Worm (Caenorhabditis elegans): ENCODE data around the gene zfp-2.

The zfp-2 gene

ce11 chrII:9553179-9553578, 4.3 kb upstream of the zfp-2 start, which contains the start of gene F35H8.1:
Gene F35H8.1 (minus strand): TSS chrII:9553279.
- TF ChIP-seq ceh-14 (tag; optimal IDR thresholded peaks at IDR 0.05) (no peak), tbx-2 (tag; optimal IDR thresholded peaks at IDR 0.05) (no peak), pax-1 (tag; optimal IDR thresholded peaks at IDR 0.05) (no peak), sdc-2 (tag; optimal IDR thresholded peaks at IDR 0.05) (no peak), pag-3 (tag; optimal IDR thresholded peaks at IDR 0.05; ENCODE audit: borderline replicate concordance) (no peak), unc-3 (GFP tag; conservative IDR thresholded peaks at IDR 0.05) (no peak), unc-3 (tag; optimal IDR thresholded peaks at IDR 0.05) (no peak), nhr-11 (tag; optimal IDR thresholded peaks at IDR 0.05) (no peak), T23F11.4 (GFP tag; optimal IDR thresholded peaks at IDR 0.05) (no peak), C38D4.7 (GFP tag; optimal IDR thresholded peaks at IDR 0.05) (no peak)

- TF ChIP-seq hlh-30 (tag; optimal IDR thresholded peaks at IDR 0.05; ENCODE audit: insufficient read depth) (no peak), ceh-45 (GFP tag; IDR thresholded peaks at IDR 0.05) (no peak), tbx-7 (tag; optimal IDR thresholded peaks at IDR 0.05) (no peak), sox-2 (GFP tag; IDR thresholded peaks at IDR 0.05) (no peak), madf-2 (tag; optimal IDR thresholded peaks at IDR 0.05) (no peak), lim-6 (tag; optimal IDR thresholded peaks at IDR 0.05) (no peak), unc-86 (tag; optimal IDR thresholded peaks at IDR 0.05) (no peak), dmd-4 (tag; optimal IDR thresholded peaks at IDR 0.05; ENCODE audit: borderline replicate concordance) (no peak), ama-1 (optimal IDR thresholded peaks at IDR 0.05) (no peak), hlh-8 (tag; optimal IDR thresholded peaks at IDR 0.05) (no peak), elt-2 (tag; optimal IDR thresholded peaks at IDR 0.05) (no peak), nfya-1 (tag; optimal IDR thresholded peaks at IDR 0.05) (no peak), ceh-19 (GFP tag; optimal IDR thresholded peaks at IDR 0.05) (no peak), gmeb-2 (tag; optimal IDR thresholded peaks at IDR 0.05) (no peak), fax-1 (tag; optimal IDR thresholded peaks at IDR 0.05) (no peak)
Observed at ce11 chrII:9554925-9555553, 2.4 kb upstream of the zfp-2 start, which contains the start of gene F35H8.2. Gene F35H8.2 (plus strand): TSS chrII:9555503.

- TF ChIP-seq pha-4 (tag; optimal IDR thresholded peaks at IDR 0.05), result no peak
Observed at ce11 chrII:9556582-9556981, 868 bp upstream of the zfp-2 start.

ce11 chrII:9558906-9559305, 1.5 kb downstream of the zfp-2 start:
- TF ChIP-seq ets-4 (tag; optimal IDR thresholded peaks at IDR 0.05) (no peak), unc-3 (GFP tag; conservative IDR thresholded peaks at IDR 0.05) (no peak), unc-3 (tag; optimal IDR thresholded peaks at IDR 0.05) (no peak), ceh-6 (GFP tag; optimal IDR thresholded peaks at IDR 0.05) (no peak)

ce11 chrII:9559929-9560328, 2.5 kb downstream of the zfp-2 start, which contains the start of gene F35H8.4:
Gene F35H8.4 (minus strand): TSS chrII:9560029.
- TF ChIP-seq ets-4 (tag; optimal IDR thresholded peaks at IDR 0.05) (no peak), K02D7.2 (tag; optimal IDR thresholded peaks at IDR 0.05) (no peak), nhr-232 (tag; optimal IDR thresholded peaks at IDR 0.05) (no peak), ceh-6 (GFP tag; optimal IDR thresholded peaks at IDR 0.05) (no peak), ama-1 (optimal IDR thresholded peaks at IDR 0.05) (no peak), ceh-45 (GFP tag; IDR thresholded peaks at IDR 0.05) (no peak), che-1 (tag; optimal IDR thresholded peaks at IDR 0.05) (no peak), lim-6 (tag; optimal IDR thresholded peaks at IDR 0.05) (no peak), pha-4 (tag; optimal IDR thresholded peaks at IDR 0.05) (no peak), sdc-2 (tag; optimal IDR thresholded peaks at IDR 0.05) (no peak), zip-5 (tag; optimal IDR thresholded peaks at IDR 0.05) (no peak), ceh-31 (tag; optimal IDR thresholded peaks at IDR 0.05) (no peak), sox-2 (GFP tag; IDR thresholded peaks at IDR 0.05) (no peak), fkh-10 (GFP tag; optimal IDR thresholded peaks at IDR 0.05) (no peak), fkh-6 (tag; optimal IDR thresholded peaks at IDR 0.05) (no peak), nhr-11 (tag; optimal IDR thresholded peaks at IDR 0.05) (no peak), pat-9 (tag; optimal IDR thresholded peaks at IDR 0.05) (no peak), pros-1 (tag; optimal IDR thresholded peaks at IDR 0.05) (no peak)
